Worm (Caenorhabditis elegans) whole organism, L4/young adult: Measurements from ENCODE around the gene hmp-1.

Experiments used
- W03F9.2 ChIP-seq: fragments of 150-350 bp; optimal IDR thresholded peaks from 2 replicates; lab custom pipeline; 2014; ENCODE audit warnings: missing biosample characterization, missing genetic modification characterization
- dao-5 ChIP-seq: sonication (generic microtip); optimal IDR thresholded peaks from 2 replicates; lab custom pipeline; 2016; ENCODE audit warnings: missing genotype, missing genetic modification characterization, moderate library complexity, missing compliant biosample characterization
- him-1 ChIP-seq: sonication (generic microtip); optimal IDR thresholded peaks from 2 replicates; lab custom pipeline; 2016; ENCODE audit warnings: missing genotype, missing genetic modification reagents, missing genetic modification characterization, missing compliant biosample characterization

hmp-1 gene

ce11 chrV:11818064-11818463, 27.6 kb upstream of the hmp-1 start:
- TF ChIP-seq him-1 (tag; lab: Kevin White, UChicago) (no peak), W03F9.2 (tag; lab: Kevin White, UChicago) (no peak), dao-5 (tag; lab: Kevin White, UChicago) (no peak)

- no peak for TF ChIP-seq W03F9.2 (tag; lab: Kevin White, UChicago)
- no peak for TF ChIP-seq dao-5 (tag; lab: Kevin White, UChicago)
Measured at ce11 chrV:11818786-11819185, 26.9 kb upstream of the hmp-1 start.

- TF ChIP-seq dao-5 (tag; lab: Kevin White, UChicago) (no peak), him-1 (tag; lab: Kevin White, UChicago) (no peak), W03F9.2 (tag; lab: Kevin White, UChicago) (no peak)
Measured at ce11 chrV:11819451-11819850, 26.2 kb upstream of the hmp-1 start.

- TF ChIP-seq him-1 (tag; lab: Kevin White, UChicago) (no peak), dao-5 (tag; lab: Kevin White, UChicago) (no peak), W03F9.2 (tag; lab: Kevin White, UChicago) (no peak)
Measured at ce11 chrV:11820551-11820950, 25.1 kb upstream of the hmp-1 start.

ce11 chrV:11822461-11822939, 23.2 kb upstream of the hmp-1 start, which contains the start of gene pyc-1:
pyc-1 (minus strand) TSS chrV:11822529.
- TF ChIP-seq W03F9.2 (tag; lab: Kevin White, UChicago) = peak; percentile 8
- no peak for TF ChIP-seq him-1 (tag; lab: Kevin White, UChicago)
- TF ChIP-seq dao-5 (tag; lab: Kevin White, UChicago) = no peak

ce11 chrV:11823978-11824377, 21.7 kb upstream of the hmp-1 start:
- peak; percentile 35 for TF ChIP-seq W03F9.2 (tag; lab: Kevin White, UChicago)
- TF ChIP-seq him-1 (tag; lab: Kevin White, UChicago) = no peak

- TF ChIP-seq him-1 (tag; lab: Kevin White, UChicago) (no peak), W03F9.2 (tag; lab: Kevin White, UChicago) (no peak), dao-5 (tag; lab: Kevin White, UChicago) (no peak)
Measured at ce11 chrV:11825662-11826061, 20.0 kb upstream of the hmp-1 start, which contains the start of gene D2023.4. D2023.4 (minus strand) TSS chrV:11825762.

- TF ChIP-seq W03F9.2 (tag; lab: Kevin White, UChicago) = no peak
- TF ChIP-seq him-1 (tag; lab: Kevin White, UChicago) = no peak
- no peak for TF ChIP-seq dao-5 (tag; lab: Kevin White, UChicago)
Measured at ce11 chrV:11826967-11827366, 18.7 kb upstream of the hmp-1 start, which contains the start of the genes mpst-1 and D2023.6. mpst-1 (minus strand) TSS chrV:11827067. D2023.6 (plus strand) TSS chrV:11827354.

- TF ChIP-seq W03F9.2 (tag; lab: Kevin White, UChicago) = no peak
- TF ChIP-seq him-1 (tag; lab: Kevin White, UChicago) = no peak
- no peak for TF ChIP-seq dao-5 (tag; lab: Kevin White, UChicago)
Measured at ce11 chrV:11829282-11829681, 16.4 kb upstream of the hmp-1 start, which contains the start of gene col-158. col-158 (plus strand) TSS chrV:11829582.

- no peak for TF ChIP-seq him-1 (tag; lab: Kevin White, UChicago)
- no peak for TF ChIP-seq dao-5 (tag; lab: Kevin White, UChicago)
- TF ChIP-seq W03F9.2 (tag; lab: Kevin White, UChicago) = no peak
Measured at ce11 chrV:11833319-11833718, 12.4 kb upstream of the hmp-1 start, which contains the start of gene pho-8. pho-8 (plus strand) TSS chrV:11833619.

- TF ChIP-seq dao-5 (tag; lab: Kevin White, UChicago) (no peak), him-1 (tag; lab: Kevin White, UChicago) (no peak), W03F9.2 (tag; lab: Kevin White, UChicago) (no peak)
Measured at ce11 chrV:11836073-11836472, 9.6 kb upstream of the hmp-1 start, which contains the start of gene R13H4.2. R13H4.2 (plus strand) TSS chrV:11836391.

ce11 chrV:11839220-11839619, 6.5 kb upstream of the hmp-1 start, which contains the start of gene idpb-5:
idpb-5 (plus strand) TSS chrV:11839520.
- TF ChIP-seq him-1 (tag; lab: Kevin White, UChicago) (no peak), W03F9.2 (tag; lab: Kevin White, UChicago) (no peak), dao-5 (tag; lab: Kevin White, UChicago) (no peak)

- TF ChIP-seq dao-5 (tag; lab: Kevin White, UChicago) = no peak
- TF ChIP-seq him-1 (tag; lab: Kevin White, UChicago) = no peak
- no peak for TF ChIP-seq W03F9.2 (tag; lab: Kevin White, UChicago)
Measured at ce11 chrV:11843678-11844366, 1.8 kb upstream of the hmp-1 start, which contains the start of gene nphp-4. nphp-4 (minus strand) TSS chrV:11843728.
